Worm (Caenorhabditis elegans): ENCODE data around the gene Y39E4B.13.

Y39E4B.13 gene

DNA sequence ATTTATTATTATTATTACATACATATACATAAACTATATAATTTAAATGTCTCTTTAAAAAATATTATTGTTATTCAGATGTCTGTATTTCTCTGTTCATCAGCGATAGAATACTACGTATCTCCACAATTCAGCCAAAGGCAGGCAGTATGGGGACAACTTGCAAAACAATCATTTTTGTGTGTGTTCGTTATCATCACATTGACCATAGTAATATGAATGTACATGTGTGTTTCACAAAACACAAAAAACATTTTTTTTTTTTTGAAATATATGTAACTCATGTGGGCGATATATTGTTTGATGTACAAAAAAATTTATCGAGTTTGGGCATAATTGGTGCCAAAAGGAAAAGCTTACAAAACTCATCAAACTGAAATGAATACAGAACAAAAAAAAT lies 21.5 kb upstream of the Y39E4B.13 start:
- no peak for TF ChIP-seq ham-2 (GFP tag; optimal IDR thresholded peaks at IDR 0.05)
- TF ChIP-seq ceh-39 (tag; optimal IDR thresholded peaks at IDR 0.05) = no peak
- no peak for TF ChIP-seq sem-2 (GFP tag; optimal IDR thresholded peaks at IDR 0.05)
- no peak for TF ChIP-seq elt-3 (tag; optimal IDR thresholded peaks at IDR 0.05)

DNA sequence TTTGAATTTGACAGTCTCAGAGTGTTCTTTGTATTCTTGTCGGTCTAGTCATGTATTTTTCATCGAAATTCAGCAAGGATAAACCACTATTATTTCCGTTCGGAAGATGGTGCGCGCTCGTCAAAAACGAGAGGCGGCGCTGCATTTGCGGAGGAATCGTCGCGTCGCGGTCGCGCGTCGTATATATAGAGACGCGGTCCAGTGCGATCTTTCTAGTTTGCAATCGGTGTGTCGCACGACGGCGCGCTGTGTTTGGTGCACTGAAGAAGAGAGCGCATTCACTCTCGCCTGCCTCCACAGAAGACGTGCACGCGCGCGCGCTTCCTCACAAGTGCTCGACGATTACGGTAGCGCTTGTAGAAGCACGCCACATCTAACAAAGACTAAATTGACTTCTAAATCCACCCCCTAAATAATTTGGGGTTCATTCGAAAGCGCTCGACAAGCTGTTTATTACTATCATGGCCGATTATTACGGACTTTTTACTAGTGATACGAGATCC lies 20.3 kb upstream of the Y39E4B.13 start, which contains the start of gene Y39E4B.6:
Y39E4B.6 (plus strand) TSS at position 209 of the 503 bp plus-strand sequence.
- peak; percentile 91 for TF ChIP-seq nhr-12 (tag; optimal IDR thresholded peaks at IDR 0.05)
- no peak for TF ChIP-seq sem-2 (GFP tag; optimal IDR thresholded peaks at IDR 0.05)
- peak; percentile 84 for TF ChIP-seq unc-62 (GFP tag; optimal IDR thresholded peaks at IDR 0.05)
- peak; percentile 89 for TF ChIP-seq cnd-1 (tag; optimal IDR thresholded peaks at IDR 0.05)
- TF ChIP-seq mab-5 (tag; optimal IDR thresholded peaks at IDR 0.05) = no peak
- TF ChIP-seq nhr-76 (tag; optimal IDR thresholded peaks at IDR 0.05) = no peak
- no peak for TF ChIP-seq snpc-4 (tag; optimal IDR thresholded peaks at IDR 0.05)
- TF ChIP-seq mep-1 (tag; optimal IDR thresholded peaks at IDR 0.05) = peak; percentile 98
- peak; percentile 69 for TF ChIP-seq ceh-43 (GFP tag; optimal IDR thresholded peaks at IDR 0.05)
- peak; percentile 79 for TF ChIP-seq flh-1 (GFP tag; optimal IDR thresholded peaks at IDR 0.05)
- TF ChIP-seq lsy-2 (tag; optimal IDR thresholded peaks at IDR 0.05) = peak; percentile 89
- peak; percentile 96 for TF ChIP-seq mls-2 (tag; optimal IDR thresholded peaks at IDR 0.05)
- TF ChIP-seq ham-2 (GFP tag; optimal IDR thresholded peaks at IDR 0.05) = peak; percentile 91
- TF ChIP-seq nhr-2 (tag; optimal IDR thresholded peaks at IDR 0.05) = no peak
- peak; percentile 96 for TF ChIP-seq nhr-237 (tag; optimal IDR thresholded peaks at IDR 0.05)
- TF ChIP-seq unc-39 (tag; optimal IDR thresholded peaks at IDR 0.05) = peak; percentile 85
- no peak for TF ChIP-seq zip-8 (tag; optimal IDR thresholded peaks at IDR 0.05)
- peak; percentile 86 for TF ChIP-seq unc-120 (tag; optimal IDR thresholded peaks at IDR 0.05; ENCODE audit: poor library complexity, severe bottlenecking)
- peak; percentile 97 for TF ChIP-seq sptf-1 (tag; optimal IDR thresholded peaks at IDR 0.05)
- TF ChIP-seq nhr-28 (tag; optimal IDR thresholded peaks at IDR 0.05) = no peak
- TF ChIP-seq blmp-1 (tag; optimal IDR thresholded peaks at IDR 0.05) = no peak
- TF ChIP-seq hlh-1 (tag; optimal IDR thresholded peaks at IDR 0.05) = peak; percentile 36
- TF ChIP-seq ces-1 (GFP tag; optimal IDR thresholded peaks at IDR 0.05) = peak; percentile 83
- TF ChIP-seq ceh-83 (GFP tag; optimal IDR thresholded peaks at IDR 0.05) = peak; percentile 84
- peak; percentile 94 for TF ChIP-seq drap-1 (GFP tag; optimal IDR thresholded peaks at IDR 0.05)
- peak; percentile 98 for TF ChIP-seq lin-13 (tag; optimal IDR thresholded peaks at IDR 0.05)
- no peak for TF ChIP-seq elt-3 (tag; optimal IDR thresholded peaks at IDR 0.05)
- TF ChIP-seq lin-32 (GFP tag; optimal IDR thresholded peaks at IDR 0.05) = peak; percentile 58
- TF ChIP-seq bed-3 (GFP tag; optimal IDR thresholded peaks at IDR 0.05) = peak; percentile 78
- peak; percentile 76 for TF ChIP-seq tbx-8 (GFP tag; optimal IDR thresholded peaks at IDR 0.05)
- peak; percentile 85 for TF ChIP-seq pha-4 (tag; optimal IDR thresholded peaks at IDR 0.05)
- peak; percentile 90 for TF ChIP-seq M03D4.4 (tag; optimal IDR thresholded peaks at IDR 0.05)
- peak; percentile 98 for TF ChIP-seq ceh-39 (tag; optimal IDR thresholded peaks at IDR 0.05)
- no peak for TF ChIP-seq elt-1 (tag; optimal IDR thresholded peaks at IDR 0.05; ENCODE audit: borderline replicate concordance, insufficient read depth)
- TF ChIP-seq ztf-11 (tag; optimal IDR thresholded peaks at IDR 0.05) = peak; percentile 95

DNA sequence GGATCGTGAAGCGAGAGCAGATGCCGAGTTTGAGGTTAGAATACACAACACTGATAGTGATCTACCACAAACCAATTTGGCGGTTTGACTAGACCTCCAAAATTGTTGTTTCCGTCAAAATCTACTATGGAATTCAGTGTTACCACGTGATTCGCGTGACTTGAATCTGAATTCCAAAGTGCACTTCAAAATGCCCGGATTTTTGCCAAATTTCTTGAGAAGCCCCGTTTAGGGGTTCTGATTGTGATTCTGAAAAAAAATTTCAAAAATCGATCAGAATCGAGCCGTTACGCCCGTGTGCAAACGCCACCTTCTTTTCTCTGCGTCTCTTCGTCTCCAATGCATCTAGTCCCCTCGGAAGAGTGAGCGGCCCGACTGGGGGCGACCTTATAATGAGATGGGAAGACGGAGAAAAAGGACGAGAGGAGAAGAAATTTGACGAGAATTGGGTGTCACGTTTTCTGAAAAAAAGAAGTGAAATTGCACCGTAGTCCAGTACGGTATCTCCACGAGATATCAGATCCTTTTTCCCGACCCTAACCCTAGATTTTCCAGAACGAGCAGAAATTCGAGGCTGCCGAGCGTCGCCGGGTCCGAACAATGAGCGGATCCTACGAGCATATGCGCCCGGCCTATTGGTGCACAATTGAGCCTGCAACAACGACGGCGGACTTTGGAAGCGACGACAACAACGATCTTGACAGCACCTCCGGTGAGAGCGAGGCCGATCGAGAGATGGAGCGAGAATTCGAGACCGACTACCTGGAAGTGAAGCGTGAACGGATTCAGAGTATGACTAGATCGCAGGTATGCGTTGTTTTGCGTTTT lies 19.3 kb upstream of the Y39E4B.13 start:
- TF ChIP-seq tbx-8 (GFP tag; optimal IDR thresholded peaks at IDR 0.05) = no peak
- TF ChIP-seq mls-2 (tag; optimal IDR thresholded peaks at IDR 0.05) = peak; percentile 14
- TF ChIP-seq mab-5 (tag; optimal IDR thresholded peaks at IDR 0.05) = no peak
- peak; percentile 7 for TF ChIP-seq bed-3 (GFP tag; optimal IDR thresholded peaks at IDR 0.05)
- no peak for TF ChIP-seq M03D4.4 (tag; optimal IDR thresholded peaks at IDR 0.05)
- no peak for TF ChIP-seq nhr-2 (tag; optimal IDR thresholded peaks at IDR 0.05)
- no peak for TF ChIP-seq mep-1 (tag; optimal IDR thresholded peaks at IDR 0.05)
- no peak for TF ChIP-seq ceh-83 (GFP tag; optimal IDR thresholded peaks at IDR 0.05)
- TF ChIP-seq hlh-1 (tag; optimal IDR thresholded peaks at IDR 0.05) = peak; percentile 20
- peak; percentile 7 for TF ChIP-seq cnd-1 (tag; optimal IDR thresholded peaks at IDR 0.05)
- no peak for TF ChIP-seq unc-120 (tag; optimal IDR thresholded peaks at IDR 0.05; ENCODE audit: poor library complexity, severe bottlenecking)
- no peak for TF ChIP-seq pha-4 (tag; optimal IDR thresholded peaks at IDR 0.05)
- no peak for TF ChIP-seq ceh-43 (GFP tag; optimal IDR thresholded peaks at IDR 0.05)
- TF ChIP-seq nhr-12 (tag; optimal IDR thresholded peaks at IDR 0.05) = no peak
- no peak for TF ChIP-seq unc-62 (GFP tag; optimal IDR thresholded peaks at IDR 0.05)
- no peak for TF ChIP-seq snpc-4 (tag; optimal IDR thresholded peaks at IDR 0.05)
- TF ChIP-seq lsy-2 (tag; optimal IDR thresholded peaks at IDR 0.05) = peak; percentile 33
- TF ChIP-seq blmp-1 (tag; optimal IDR thresholded peaks at IDR 0.05) = no peak
- TF ChIP-seq lin-32 (GFP tag; optimal IDR thresholded peaks at IDR 0.05) = no peak
- TF ChIP-seq ham-2 (GFP tag; optimal IDR thresholded peaks at IDR 0.05) = no peak
- TF ChIP-seq elt-3 (tag; optimal IDR thresholded peaks at IDR 0.05) = no peak
- no peak for TF ChIP-seq drap-1 (GFP tag; optimal IDR thresholded peaks at IDR 0.05)
- TF ChIP-seq unc-39 (tag; optimal IDR thresholded peaks at IDR 0.05) = no peak
- TF ChIP-seq nhr-237 (tag; optimal IDR thresholded peaks at IDR 0.05) = no peak
- no peak for TF ChIP-seq flh-1 (GFP tag; optimal IDR thresholded peaks at IDR 0.05)
- TF ChIP-seq sptf-1 (tag; optimal IDR thresholded peaks at IDR 0.05) = no peak
- no peak for TF ChIP-seq ceh-39 (tag; optimal IDR thresholded peaks at IDR 0.05)
- no peak for TF ChIP-seq elt-1 (tag; optimal IDR thresholded peaks at IDR 0.05; ENCODE audit: borderline replicate concordance, insufficient read depth)
- TF ChIP-seq nhr-76 (tag; optimal IDR thresholded peaks at IDR 0.05) = no peak
- no peak for TF ChIP-seq nhr-28 (tag; optimal IDR thresholded peaks at IDR 0.05)
- no peak for TF ChIP-seq ztf-11 (tag; optimal IDR thresholded peaks at IDR 0.05)
- TF ChIP-seq zip-8 (tag; optimal IDR thresholded peaks at IDR 0.05) = no peak
- TF ChIP-seq ces-1 (GFP tag; optimal IDR thresholded peaks at IDR 0.05) = peak; percentile 32
- no peak for TF ChIP-seq lin-13 (tag; optimal IDR thresholded peaks at IDR 0.05)
- no peak for TF ChIP-seq sem-2 (GFP tag; optimal IDR thresholded peaks at IDR 0.05)
